Fruit fly (Drosophila melanogaster) whole organism, embryonic: ENCODE results near the gene sky.
A peak's percentile ranks its signal among the peaks of the same experiment; 100 is the strongest.

Experiments used
- Atf-2 ChIP-seq: fragments of 200-800 bp; sonication (Bioruptor generic); optimal IDR thresholded peaks from 2 replicates; lab custom pipeline; 2016; ENCODE audit warnings: missing biosample characterization, missing genetic modification characterization
- BEAF-32 ChIP-seq: fragments of 200-800 bp; sonication (Bioruptor generic); optimal IDR thresholded peaks from 3 replicates; lab custom pipeline; 2017; ENCODE audit warnings: missing biosample characterization, missing genetic modification characterization, mild to moderate bottlenecking, moderate library complexity, missing genetic modification reagents
- C15 ChIP-seq: fragments of 200-800 bp; sonication (Bioruptor generic); IDR thresholded peaks from 3 replicates; pipeline ENCODE4 v1.3.6; 2022; ENCODE audit warnings: missing biosample characterization, missing genetic modification characterization
- CG10654 ChIP-seq: fragments of 200-800 bp; sonication (Bioruptor generic); optimal IDR thresholded peaks from 2 replicates; lab custom pipeline; 2016; ENCODE audit warnings: missing biosample characterization, missing genetic modification characterization
- CG11398 ChIP-seq: fragments of 200-800 bp; sonication (Bioruptor generic); optimal IDR thresholded peaks from 2 replicates; lab custom pipeline; 2016; ENCODE audit warnings: missing biosample characterization, missing genetic modification characterization
- CG12769 ChIP-seq: fragments of 200-800 bp; sonication (Bioruptor generic); optimal IDR thresholded peaks from 2 replicates; lab custom pipeline; 2019; ENCODE audit warnings: missing biosample characterization, mild to moderate bottlenecking, missing genetic modification characterization, moderate library complexity
- CG13894 ChIP-seq: fragments of 200-800 bp; sonication (Bioruptor generic); optimal IDR thresholded peaks from 3 replicates; lab custom pipeline; 2018; ENCODE audit warnings: missing biosample characterization, mild to moderate bottlenecking, missing genetic modification characterization, moderate library complexity
- CG14050 ChIP-seq: fragments of 200-800 bp; sonication (Bioruptor generic); IDR thresholded peaks from 3 replicates; pipeline ENCODE4 v1.3.6; 2022; ENCODE audit warnings: missing biosample characterization, missing genetic modification characterization
- CG14860 ChIP-seq: fragments of 200-800 bp; sonication (Bioruptor generic); IDR thresholded peaks from 3 replicates; pipeline ENCODE4 v1.3.6; 2022; ENCODE audit warnings: missing biosample characterization, missing genetic modification characterization; ENCODE audit not compliant: partially characterized antibody
- CG18476 ChIP-seq: fragments of 200-800 bp; sonication (Bioruptor generic); optimal IDR thresholded peaks from 2 replicates; lab custom pipeline; 2016; ENCODE audit warnings: missing biosample characterization, mild to moderate bottlenecking, missing genetic modification characterization
- CG2199 ChIP-seq: fragments of 200-800 bp; sonication (Bioruptor generic); IDR thresholded peaks from 3 replicates; pipeline ENCODE4 v1.3.6; 2022; ENCODE audit warnings: missing biosample characterization, missing genetic modification characterization
- CG3847 ChIP-seq: fragments of 200-800 bp; sonication (Bioruptor generic); IDR thresholded peaks from 2 replicates; pipeline ENCODE4 v1.3.6; 2022; ENCODE audit warnings: missing biosample characterization, missing genetic modification characterization
- CG4707 ChIP-seq: fragments of 200-800 bp; sonication (Bioruptor generic); optimal IDR thresholded peaks from 2 replicates; lab custom pipeline; 2018; ENCODE audit warnings: missing biosample characterization, mild to moderate bottlenecking, missing genetic modification characterization, moderate library complexity
- CG5953 ChIP-seq: fragments of 200-800 bp; sonication (Bioruptor generic); IDR thresholded peaks from 2 replicates; pipeline ENCODE4 v1.3.6; 2022; ENCODE audit warnings: missing biosample characterization, missing genetic modification characterization
- CG7839 ChIP-seq: fragments of 200-800 bp; sonication (Bioruptor generic); optimal IDR thresholded peaks from 3 replicates; lab custom pipeline; 2018; ENCODE audit warnings: missing biosample characterization, mild to moderate bottlenecking, missing genetic modification characterization, moderate library complexity
- CG8765 ChIP-seq: fragments of 200-800 bp; sonication (Bioruptor generic); IDR thresholded peaks from 2 replicates; pipeline ENCODE4 v1.3.6; 2022; ENCODE audit warnings: missing biosample characterization, missing genetic modification characterization
- HLH54F ChIP-seq: fragments of 200-800 bp; sonication (Bioruptor generic); optimal IDR thresholded peaks from 3 replicates; lab custom pipeline; 2016; ENCODE audit warnings: missing biosample characterization, missing genetic modification characterization
- HmgD ChIP-seq: fragments of 200-800 bp; sonication (Bioruptor generic); optimal IDR thresholded peaks from 3 replicates; lab custom pipeline; 2016; ENCODE audit warnings: missing biosample characterization, missing genetic modification characterization
- Hmr ChIP-seq: fragments of 200-800 bp; sonication (Bioruptor generic); optimal IDR thresholded peaks from 3 replicates; lab custom pipeline; 2017; ENCODE audit warnings: mild to moderate bottlenecking, missing biosample characterization, missing genetic modification reagents, missing genetic modification characterization
- Med ChIP-seq: fragments of 200-800 bp; sonication (Bioruptor generic); peaks from one replicate; lab custom pipeline; 2016; ENCODE audit warnings: missing biosample characterization, missing genetic modification characterization, mild to moderate bottlenecking, inconsistent platforms, moderate library complexity
- Mrtf ChIP-seq: fragments of 200-800 bp; sonication (Bioruptor generic); IDR thresholded peaks from 3 replicates; pipeline ENCODE4 v1.3.6; 2022; ENCODE audit warnings: missing biosample characterization, missing genetic modification characterization
- Sox100B ChIP-seq: fragments of 200-800 bp; sonication (Bioruptor generic); optimal IDR thresholded peaks from 3 replicates; lab custom pipeline; 2018; ENCODE audit warnings: missing biosample characterization, mild to moderate bottlenecking, missing genetic modification characterization
- Sox102F ChIP-seq: fragments of 200-800 bp; sonication (Bioruptor generic); optimal IDR thresholded peaks from 2 replicates; lab custom pipeline; 2018; ENCODE audit warnings: missing biosample characterization, mild to moderate bottlenecking, missing genetic modification characterization, moderate library complexity
- Trl ChIP-seq, 3 experiments: fragments of >200 bp in 2 of 3; fragments of 200-800 bp in 1 of 3; sonication (Bioruptor generic) in 1 of 3; optimal IDR thresholded peaks; 2 replicates in 1 of 3; 3 replicates in 2 of 3; lab custom pipeline; 2016 to 2017; ENCODE audit warnings: missing biosample characterization in 1 of 3, missing genetic modification characterization in 1 of 3
- az2 ChIP-seq: fragments of 200-800 bp; sonication (Bioruptor generic); optimal IDR thresholded peaks from 3 replicates; lab custom pipeline; 2016; ENCODE audit warnings: missing biosample characterization, missing genetic modification characterization
- bcd ChIP-seq: fragments of 200-800 bp; sonication (Bioruptor generic); optimal IDR thresholded peaks from 2 replicates; lab custom pipeline; 2017; ENCODE audit warnings: missing biosample characterization, mild to moderate bottlenecking, missing genetic modification characterization
- caup ChIP-seq: fragments of 200-800 bp; sonication (Bioruptor generic); optimal IDR thresholded peaks from 3 replicates; lab custom pipeline; 2017; ENCODE audit warnings: missing biosample characterization, mild to moderate bottlenecking, missing genetic modification characterization, moderate library complexity; ENCODE audit not compliant: severe bottlenecking
- disco-r ChIP-seq: fragments of 200-800 bp; sonication (Bioruptor generic); optimal IDR thresholded peaks from 2 replicates; lab custom pipeline; 2016; ENCODE audit warnings: missing biosample characterization, missing genetic modification characterization
- ftz-f1 ChIP-seq: fragments of 200-800 bp; sonication (Bioruptor generic); optimal IDR thresholded peaks from 2 replicates; lab custom pipeline; 2016; ENCODE audit warnings: missing biosample characterization, missing genetic modification characterization
- gcm ChIP-seq: fragments of 200-800 bp; sonication (Bioruptor generic); optimal IDR thresholded peaks from 2 replicates; lab custom pipeline; 2019; ENCODE audit warnings: missing biosample characterization, mild to moderate bottlenecking, missing genetic modification characterization, moderate library complexity
- grau ChIP-seq: fragments of 200-800 bp; optimal IDR thresholded peaks from 3 replicates; lab custom pipeline; 2019; ENCODE audit warnings: missing biosample characterization, mild to moderate bottlenecking, missing genetic modification characterization, moderate library complexity
- grn ChIP-seq: fragments of 200-800 bp; sonication (Bioruptor generic); optimal IDR thresholded peaks from 3 replicates; lab custom pipeline; 2017; ENCODE audit warnings: missing biosample characterization, missing genetic modification characterization
- gro ChIP-seq: fragments of 200-800 bp; sonication (Bioruptor generic); optimal IDR thresholded peaks from 2 replicates; lab custom pipeline; 2016; ENCODE audit warnings: missing biosample characterization, missing genetic modification characterization
- her ChIP-seq: fragments of 200-800 bp; sonication (Bioruptor generic); optimal IDR thresholded peaks from 2 replicates; lab custom pipeline; 2016; ENCODE audit warnings: missing biosample characterization, missing genetic modification characterization
- hth ChIP-seq: fragments of >200 bp; optimal IDR thresholded peaks from 2 replicates; lab custom pipeline; 2017; ENCODE audit warnings: inconsistent platforms
- klu ChIP-seq: fragments of 200-800 bp; sonication (Bioruptor generic); IDR thresholded peaks from 2 replicates; pipeline ENCODE4 v1.3.6; 2022; ENCODE audit warnings: missing biosample characterization, missing genetic modification characterization
- lov ChIP-seq, 2 experiments: fragments of 200-800 bp in 1 of 2; fragments of >200 bp in 1 of 2; sonication (Bioruptor generic) in 1 of 2; IDR thresholded peaks in 1 of 2; optimal IDR thresholded peaks in 1 of 2; 2 replicates in 1 of 2; 3 replicates in 1 of 2; pipeline versions ENCODE4 v1.3.6 to Lab custom; 2017 to 2022; ENCODE audit warnings: missing biosample characterization in 1 of 2, missing genetic modification characterization in 1 of 2
- luna ChIP-seq: fragments of 200-800 bp; sonication (Bioruptor generic); optimal IDR thresholded peaks from 2 replicates; lab custom pipeline; 2016; ENCODE audit warnings: missing biosample characterization, missing genetic modification characterization
- maf-S ChIP-seq: fragments of 200-800 bp; sonication (Bioruptor generic); optimal IDR thresholded peaks from 2 replicates; lab custom pipeline; 2016; ENCODE audit warnings: missing biosample characterization, missing genetic modification characterization
- nom ChIP-seq: fragments of 200-800 bp; sonication (Bioruptor generic); optimal IDR thresholded peaks from 2 replicates; lab custom pipeline; 2017; ENCODE audit warnings: missing biosample characterization, missing genetic modification characterization, mild to moderate bottlenecking, moderate library complexity, missing genetic modification reagents
- pita ChIP-seq: fragments of 200-800 bp; sonication (Bioruptor generic); optimal IDR thresholded peaks from 2 replicates; lab custom pipeline; 2017; ENCODE audit warnings: missing biosample characterization, mild to moderate bottlenecking, missing genetic modification characterization
- scrt ChIP-seq: fragments of 200-800 bp; sonication (Bioruptor generic); optimal IDR thresholded peaks from 2 replicates; lab custom pipeline; 2018; ENCODE audit warnings: missing biosample characterization, mild to moderate bottlenecking, missing genetic modification characterization, moderate library complexity
- sd ChIP-seq: fragments of 200-800 bp; sonication (Bioruptor generic); optimal IDR thresholded peaks from 3 replicates; lab custom pipeline; 2018; ENCODE audit warnings: missing biosample characterization, mild to moderate bottlenecking, missing genetic modification characterization, moderate library complexity
- sr ChIP-seq: fragments of 200-800 bp; sonication (Bioruptor generic); IDR thresholded peaks from 3 replicates; pipeline ENCODE4 v1.3.6; 2022; ENCODE audit warnings: missing biosample characterization, missing genetic modification characterization
- sug ChIP-seq: fragments of 200-800 bp; optimal IDR thresholded peaks from 2 replicates; lab custom pipeline; 2019; ENCODE audit warnings: missing biosample characterization, mild to moderate bottlenecking, missing genetic modification characterization, moderate library complexity
- tin ChIP-seq: fragments of 200-800 bp; sonication (Bioruptor generic); optimal IDR thresholded peaks from 3 replicates; lab custom pipeline; 2016; ENCODE audit warnings: missing biosample characterization, missing genetic modification characterization
- toy ChIP-seq: fragments of 200-800 bp; sonication (Bioruptor generic); IDR thresholded peaks from 2 replicates; pipeline ENCODE4 v1.3.6; 2022; ENCODE audit warnings: missing biosample characterization, missing genetic modification characterization
- wek ChIP-seq: fragments of 200-800 bp; sonication (Bioruptor generic); optimal IDR thresholded peaks from 3 replicates; lab custom pipeline; 2018; ENCODE audit warnings: missing biosample characterization, mild to moderate bottlenecking, missing genetic modification characterization, moderate library complexity
- z ChIP-seq: fragments of 200-800 bp; sonication (Bioruptor generic); IDR thresholded peaks from 3 replicates; pipeline ENCODE4 v1.3.6; 2022; ENCODE audit warnings: missing biosample characterization, missing genetic modification characterization

sky gene

dm6 chr2L:20857791-20858190, 60.9 kb downstream of the sky start, which contains the start of gene CG14400:
Gene CG14400, minus strand, starts transcription at chr2L:20857891.
- TF ChIP-seq Trl (optimal IDR thresholded peaks at IDR 0.05; lab: Kevin White, UChicago) (no peak), Trl (GFP tag; optimal IDR thresholded peaks at IDR 0.05; lab: Kevin White, UChicago) (no peak), sd (tag; lab: Kevin White, UChicago) (no peak), scrt (no peak), HLH54F (GFP tag; lab: Kevin White, UChicago) (no peak), CG3847 (GFP tag; lab: Robert Waterston, UW) (no peak), z (GFP tag; lab: Robert Waterston, UW) (no peak), CG13894 (tag; lab: Kevin White, UChicago) (no peak), CG18476 (no peak), BEAF-32 (GFP tag; lab: Kevin White, UChicago) (no peak), toy (no peak), bcd (no peak), CG14860 (GFP tag; lab: Robert Waterston, UW) (no peak), maf-S (GFP tag; lab: Kevin White, UChicago) (no peak)
- TF ChIP-seq, all 482 proteins: peak for 0

DNA sequence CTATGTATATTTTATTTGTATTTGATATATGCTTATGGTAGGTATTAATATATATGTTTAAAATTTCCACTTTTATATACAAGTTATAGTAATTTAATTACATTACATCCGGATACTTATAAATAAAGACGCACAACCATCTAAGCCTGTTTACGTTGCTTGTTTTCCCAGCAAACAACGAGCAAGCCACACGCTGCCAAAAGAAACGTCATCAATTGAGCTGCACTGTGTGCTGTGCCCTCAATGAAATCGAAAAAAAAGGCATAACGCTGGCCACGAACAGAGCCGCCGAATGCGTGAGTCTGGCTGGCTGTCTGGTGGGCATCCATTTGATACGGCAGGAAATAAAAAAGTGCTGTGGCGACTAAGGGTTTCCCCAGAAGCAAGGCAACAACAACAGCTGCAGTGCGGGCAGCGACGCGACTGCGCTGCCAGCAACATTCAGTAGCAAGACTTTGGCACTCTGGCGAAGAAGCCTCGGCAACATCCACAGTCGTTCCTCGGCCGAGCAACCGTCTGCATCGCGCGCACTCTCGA, 66.6 kb downstream of the sky start, which contains the start of gene twit:
twit (plus strand) TSS at position 487 of the 537 bp plus-strand sequence.
- TF ChIP-seq klu (no peak), grn (GFP tag; lab: Kevin White, UChicago) (no peak), caup (no peak), Sox100B (GFP tag; lab: Kevin White, UChicago) (no peak), sd (tag; lab: Kevin White, UChicago) (no peak), sr (GFP tag; lab: Robert Waterston, UW) (no peak), hth (lab: Kevin White, UChicago) (no peak), tin (no peak), CG11398 (no peak), Atf-2 (GFP tag; lab: Kevin White, UChicago) (no peak), gcm (GFP tag; lab: Kevin White, UChicago) (peak; percentile 12), HmgD (GFP tag; lab: Kevin White, UChicago) (no peak), her (GFP tag; lab: Kevin White, UChicago) (no peak), CG12769 (tag; lab: Kevin White, UChicago) (no peak), luna (GFP tag; lab: Kevin White, UChicago) (no peak), CG7839 (no peak), HLH54F (GFP tag; lab: Kevin White, UChicago) (no peak), C15 (GFP tag; lab: Robert Waterston, UW) (no peak), grau (tag; lab: Kevin White, UChicago) (no peak), az2 (GFP tag; lab: Kevin White, UChicago) (no peak), CG10654 (GFP tag; lab: Kevin White, UChicago) (no peak), CG14050 (no peak), sug (tag; lab: Kevin White, UChicago) (no peak), Hmr (GFP tag; lab: Kevin White, UChicago) (no peak), pita (GFP tag; lab: Kevin White, UChicago) (no peak), Sox102F (GFP tag; lab: Kevin White, UChicago) (peak; percentile 20), ftz-f1 (GFP tag; lab: Kevin White, UChicago) (no peak), wek (GFP tag; lab: Kevin White, UChicago) (peak; percentile 1), CG5953 (GFP tag; lab: Robert Waterston, UW) (no peak), CG8765 (GFP tag; lab: Robert Waterston, UW) (no peak), gro (no peak), nom (GFP tag; lab: Kevin White, UChicago) (no peak), Med (GFP tag; lab: Kevin White, UChicago) (peak; percentile 44), Mrtf (GFP tag; lab: Robert Waterston, UW) (no peak), lov (optimal IDR thresholded peaks at IDR 0.05; lab: Kevin White, UChicago) (no peak), lov (GFP tag; IDR thresholded peaks at IDR 0.05; lab: Robert Waterston, UW) (no peak), CG4707 (GFP tag; lab: Kevin White, UChicago) (peak; percentile 17), CG2199 (GFP tag; lab: Robert Waterston, UW) (no peak), disco-r (GFP tag; lab: Kevin White, UChicago) (no peak)
